Worm (Caenorhabditis elegans) whole organism, L4/young adult: Measurements from ENCODE around the gene srj-20.
"Not testable (repeated sequence)": the region's sequence is repeated elsewhere in the genome, so short reads cannot be mapped to it uniquely, and the experiment has no call there.

Source experiments
- W03F9.2 ChIP-seq: fragments of 150-350 bp; optimal IDR thresholded peaks from 2 replicates; lab custom pipeline; 2014; ENCODE audit warnings: missing biosample characterization, missing genetic modification characterization
- dao-5 ChIP-seq: sonication (generic microtip); optimal IDR thresholded peaks from 2 replicates; lab custom pipeline; 2016; ENCODE audit warnings: missing genotype, missing genetic modification characterization, moderate library complexity, missing compliant biosample characterization
- him-1 ChIP-seq: sonication (generic microtip); optimal IDR thresholded peaks from 2 replicates; lab custom pipeline; 2016; ENCODE audit warnings: missing genotype, missing genetic modification reagents, missing genetic modification characterization, missing compliant biosample characterization

Gene srj-20

ce11 chrV:2580598-2580997 is 7.6 kb upstream of the srj-20 start, which contains the start of gene C29G2.3:
Gene C29G2.3, plus strand, starts transcription at chrV:2580898.
- no peak for TF ChIP-seq dao-5
- no peak for TF ChIP-seq W03F9.2 (tag; lab: Kevin White, UChicago)
- no peak for TF ChIP-seq him-1 (tag; lab: Kevin White, UChicago)

- TF ChIP-seq him-1 (tag; lab: Kevin White, UChicago) (no peak), W03F9.2 (tag; lab: Kevin White, UChicago) (no peak), dao-5 (no peak)
Observed at ce11 chrV:2577603-2578002, 4.6 kb upstream of the srj-20 start, which contains the start of gene srt-4. Gene srt-4, plus strand, starts transcription at chrV:2577903.

- TF ChIP-seq him-1 (tag; lab: Kevin White, UChicago), result no peak
- TF ChIP-seq dao-5, result no peak
- TF ChIP-seq W03F9.2 (tag; lab: Kevin White, UChicago), result no peak
Observed at ce11 chrV:2575716-2576115, 2.7 kb upstream of the srj-20 start.

ce11 chrV:2573881-2574280 is 873 bp upstream of the srj-20 start, which contains the start of gene nhr-290:
Gene nhr-290, plus strand, starts transcription at chrV:2574181.
- TF ChIP-seq him-1 (tag; lab: Kevin White, UChicago) (no peak), W03F9.2 (tag; lab: Kevin White, UChicago) (no peak), dao-5 (no peak)

ce11 chrV:2570643-2571042 is 2.4 kb downstream of the srj-20 start, which contains the start of gene srj-19:
Gene srj-19, minus strand, starts transcription at chrV:2570743.
- TF ChIP-seq W03F9.2 (tag; lab: Kevin White, UChicago) (no peak), dao-5 (no peak), him-1 (tag; lab: Kevin White, UChicago) (no peak)

ce11 chrV:2565525-2565924 is 7.5 kb downstream of the srj-20 start, which contains the start of gene Y45G12C.1:
Gene Y45G12C.1, plus strand, starts transcription at chrV:2565683.
- no peak for TF ChIP-seq him-1 (tag; lab: Kevin White, UChicago)
- TF ChIP-seq W03F9.2 (tag; lab: Kevin White, UChicago), result no peak
- no peak for TF ChIP-seq dao-5

- TF ChIP-seq dao-5; him-1 (tag; lab: Kevin White, UChicago); W03F9.2 (tag; lab: Kevin White, UChicago): not testable (repeated sequence)
Observed at ce11 chrV:2561390-2561789, 11.6 kb downstream of the srj-20 start, which contains the start of gene gst-10. Gene gst-10, plus strand, starts transcription at chrV:2561690.

ce11 chrV:2536309-2536708 is 36.7 kb downstream of the srj-20 start, which contains the start of gene Y45G12C.10:
Gene Y45G12C.10, minus strand, starts transcription at chrV:2536409.
- not testable (repeated sequence) for TF ChIP-seq W03F9.2 (tag; lab: Kevin White, UChicago); dao-5; him-1 (tag; lab: Kevin White, UChicago)
